Fruit fly (Drosophila melanogaster) whole organism, embryonic: ENCODE measurements around the gene Blimp-1.

Experiments
- CG10274 ChIP-seq: fragments of 200-800 bp; sonication (Bioruptor generic); optimal IDR thresholded peaks from 3 replicates; lab custom pipeline; 2017; ENCODE audit warnings: missing biosample characterization, mild to moderate bottlenecking, missing genetic modification characterization
- CG10431 ChIP-seq: fragments of 200-800 bp; sonication (Bioruptor generic); optimal IDR thresholded peaks from 3 replicates; lab custom pipeline; 2018; ENCODE audit warnings: missing biosample characterization, mild to moderate bottlenecking, missing genetic modification characterization
- CG10979 ChIP-seq: fragments of 200-800 bp; sonication (Bioruptor generic); optimal IDR thresholded peaks from 2 replicates; lab custom pipeline; 2018; ENCODE audit warnings: missing biosample characterization, mild to moderate bottlenecking, missing genetic modification characterization, moderate library complexity
- CG12236 ChIP-seq: fragments of 200-800 bp; sonication (Bioruptor generic); optimal IDR thresholded peaks from 2 replicates; lab custom pipeline; 2016; ENCODE audit warnings: missing biosample characterization, missing genetic modification characterization
- CG1233 ChIP-seq: fragments of 200-800 bp; sonication (Bioruptor generic); optimal IDR thresholded peaks from 4 replicates; lab custom pipeline; 2018; ENCODE audit warnings: missing biosample characterization, mild to moderate bottlenecking, missing genetic modification characterization
- CG13296 ChIP-seq: fragments of 200-800 bp; sonication (Bioruptor generic); optimal IDR thresholded peaks from 3 replicates; lab custom pipeline; 2018; ENCODE audit warnings: missing biosample characterization, mild to moderate bottlenecking, missing genetic modification characterization
- CG15073 ChIP-seq: fragments of 200-800 bp; sonication (Bioruptor generic); optimal IDR thresholded peaks from 2 replicates; lab custom pipeline; 2016; ENCODE audit warnings: missing biosample characterization, missing genetic modification characterization
- CG15696 ChIP-seq: fragments of 200-800 bp; sonication (Bioruptor generic); optimal IDR thresholded peaks from 2 replicates; lab custom pipeline; 2019; ENCODE audit warnings: missing biosample characterization, mild to moderate bottlenecking, missing genetic modification characterization, moderate library complexity
- CG16863 ChIP-seq: fragments of 200-800 bp; sonication (Bioruptor generic); optimal IDR thresholded peaks from 3 replicates; lab custom pipeline; 2016; ENCODE audit warnings: missing biosample characterization, missing genetic modification characterization
- CG18011 ChIP-seq: fragments of 200-800 bp; sonication (Bioruptor generic); optimal IDR thresholded peaks from 2 replicates; lab custom pipeline; 2017; ENCODE audit warnings: missing biosample characterization, missing genetic modification characterization, mild to moderate bottlenecking, moderate library complexity, missing genotype
- CG2199 ChIP-seq: fragments of 200-800 bp; sonication (Bioruptor generic); IDR thresholded peaks from 3 replicates; pipeline ENCODE4 v1.3.6; 2022; ENCODE audit warnings: missing biosample characterization, missing genetic modification characterization
- CG2875 ChIP-seq: fragments of 200-800 bp; sonication (Bioruptor generic); optimal IDR thresholded peaks from 2 replicates; lab custom pipeline; 2017; ENCODE audit warnings: missing biosample characterization, mild to moderate bottlenecking, missing genetic modification characterization, missing genetic modification reagents
- CG33213 ChIP-seq: fragments of 200-800 bp; sonication (Bioruptor generic); optimal IDR thresholded peaks from 3 replicates; lab custom pipeline; 2016; ENCODE audit warnings: missing biosample characterization, missing genetic modification characterization
- CG4730 ChIP-seq: fragments of 200-800 bp; sonication (Bioruptor generic); IDR thresholded peaks from 2 replicates; pipeline ENCODE4 v1.3.6; 2022; ENCODE audit warnings: missing biosample characterization, missing genetic modification characterization
- CG7556 ChIP-seq: fragments of 200-800 bp; sonication (Bioruptor generic); optimal IDR thresholded peaks from 2 replicates; lab custom pipeline; 2017; ENCODE audit warnings: missing biosample characterization, mild to moderate bottlenecking, missing genetic modification characterization
- CG7987 ChIP-seq: fragments of 200-800 bp; sonication (Bioruptor generic); optimal IDR thresholded peaks from 2 replicates; lab custom pipeline; 2018; ENCODE audit warnings: missing biosample characterization, mild to moderate bottlenecking, missing genetic modification characterization, moderate library complexity
- CG8944 ChIP-seq: fragments of 200-800 bp; sonication (Bioruptor generic); optimal IDR thresholded peaks from 3 replicates; lab custom pipeline; 2016; ENCODE audit warnings: missing biosample characterization, missing genetic modification characterization
- CG9797 ChIP-seq: fragments of 200-800 bp; sonication (Bioruptor generic); optimal IDR thresholded peaks from 3 replicates; lab custom pipeline; 2018; ENCODE audit warnings: missing biosample characterization, mild to moderate bottlenecking, missing genetic modification characterization
- Dad ChIP-seq: fragments of 200-800 bp; sonication (Bioruptor generic); optimal IDR thresholded peaks from 3 replicates; lab custom pipeline; 2016; ENCODE audit warnings: missing biosample characterization, missing genetic modification characterization
- HHEX ChIP-seq: fragments of 200-800 bp; sonication (Bioruptor generic); optimal IDR thresholded peaks from 3 replicates; lab custom pipeline; 2017; ENCODE audit warnings: missing biosample characterization, mild to moderate bottlenecking, missing genetic modification characterization, missing genetic modification reagents
- Hand ChIP-seq: fragments of 200-800 bp; sonication (Bioruptor generic); optimal IDR thresholded peaks from 2 replicates; lab custom pipeline; 2017; ENCODE audit warnings: mild to moderate bottlenecking, missing biosample characterization, missing genetic modification reagents, missing genetic modification characterization
- Lhr ChIP-seq: fragments of 200-800 bp; sonication (Bioruptor generic); optimal IDR thresholded peaks from 3 replicates; lab custom pipeline; 2017; ENCODE audit warnings: mild to moderate bottlenecking, missing biosample characterization, missing genetic modification reagents, missing genetic modification characterization
- Max ChIP-seq: fragments of 200-800 bp; sonication (Bioruptor generic); optimal IDR thresholded peaks from 2 replicates; lab custom pipeline; 2016; ENCODE audit warnings: missing biosample characterization, mild to moderate bottlenecking, missing genetic modification characterization
- NK7.1 ChIP-seq: fragments of 200-800 bp; sonication (Bioruptor generic); optimal IDR thresholded peaks from 3 replicates; lab custom pipeline; 2016; ENCODE audit warnings: missing biosample characterization, missing genetic modification characterization
- Oaz ChIP-seq: fragments of 200-800 bp; sonication (Bioruptor generic); IDR thresholded peaks from 2 replicates; pipeline ENCODE4 v1.3.6; 2022; ENCODE audit warnings: missing biosample characterization, missing genetic modification characterization
- Six4 ChIP-seq: fragments of 200-800 bp; sonication (Bioruptor generic); optimal IDR thresholded peaks from 2 replicates; lab custom pipeline; 2016; ENCODE audit warnings: missing biosample characterization, missing genetic modification characterization
- Sox102F ChIP-seq: fragments of 200-800 bp; sonication (Bioruptor generic); optimal IDR thresholded peaks from 2 replicates; lab custom pipeline; 2018; ENCODE audit warnings: missing biosample characterization, mild to moderate bottlenecking, missing genetic modification characterization, moderate library complexity
- Sry-δ ChIP-seq: fragments of 200-800 bp; sonication (Bioruptor generic); optimal IDR thresholded peaks from 2 replicates; lab custom pipeline; 2016; ENCODE audit warnings: missing biosample characterization, missing genetic modification characterization
- Xbp1 ChIP-seq: fragments of 200-800 bp; sonication (Bioruptor generic); optimal IDR thresholded peaks from 3 replicates; lab custom pipeline; 2016; ENCODE audit warnings: missing biosample characterization, mild to moderate bottlenecking, missing genetic modification characterization
- crol ChIP-seq: fragments of 200-800 bp; sonication (Bioruptor generic); IDR thresholded peaks from 2 replicates; pipeline ENCODE4 v1.3.6; 2022; ENCODE audit warnings: missing biosample characterization, missing genetic modification characterization
- fd64A ChIP-seq: fragments of 200-800 bp; sonication (Bioruptor generic); optimal IDR thresholded peaks from 3 replicates; lab custom pipeline; 2018; ENCODE audit warnings: missing biosample characterization, mild to moderate bottlenecking, missing genetic modification characterization
- grn ChIP-seq: fragments of 200-800 bp; sonication (Bioruptor generic); optimal IDR thresholded peaks from 3 replicates; lab custom pipeline; 2017; ENCODE audit warnings: missing biosample characterization, missing genetic modification characterization
- gro ChIP-seq: fragments of 200-800 bp; sonication (Bioruptor generic); optimal IDR thresholded peaks from 2 replicates; lab custom pipeline; 2016; ENCODE audit warnings: missing biosample characterization, missing genetic modification characterization
- hb ChIP-seq: fragments of 200-800 bp; sonication (Bioruptor generic); IDR thresholded peaks from 3 replicates; pipeline ENCODE4 v1.3.6; 2022; ENCODE audit warnings: missing biosample characterization, missing genetic modification characterization; ENCODE audit not compliant: partially characterized antibody
- hkb ChIP-seq, 2 experiments: fragments of 200-800 bp in 1 of 2; fragments of >200 bp in 1 of 2; sonication (Bioruptor generic) in 1 of 2; IDR thresholded peaks in 1 of 2; optimal IDR thresholded peaks in 1 of 2; 2 replicates each; pipeline versions ENCODE4 v1.3.6 to Lab custom; 2017 to 2022; ENCODE audit warnings: missing biosample characterization in 1 of 2, missing genetic modification characterization in 1 of 2
- lbe ChIP-seq: fragments of 200-800 bp; sonication (Bioruptor generic); optimal IDR thresholded peaks from 2 replicates; lab custom pipeline; 2016; ENCODE audit warnings: missing biosample characterization, mild to moderate bottlenecking, missing genetic modification characterization
- maf-S ChIP-seq: fragments of 200-800 bp; sonication (Bioruptor generic); optimal IDR thresholded peaks from 2 replicates; lab custom pipeline; 2016; ENCODE audit warnings: missing biosample characterization, missing genetic modification characterization
- odd ChIP-seq: fragments of 200-800 bp; sonication (Bioruptor generic); optimal IDR thresholded peaks from 2 replicates; lab custom pipeline; 2017; ENCODE audit warnings: missing biosample characterization, mild to moderate bottlenecking, missing genetic modification characterization
- onecut ChIP-seq: fragments of 200-800 bp; sonication (Bioruptor generic); IDR thresholded peaks from 2 replicates; pipeline ENCODE4 v1.3.6; 2022; ENCODE audit warnings: missing biosample characterization, missing genetic modification characterization
- phol ChIP-seq: fragments of 200-800 bp; sonication (Bioruptor generic); optimal IDR thresholded peaks from 3 replicates; lab custom pipeline; 2018; ENCODE audit warnings: missing biosample characterization, mild to moderate bottlenecking, missing genetic modification characterization, moderate library complexity
- scrt ChIP-seq: fragments of 200-800 bp; sonication (Bioruptor generic); optimal IDR thresholded peaks from 2 replicates; lab custom pipeline; 2018; ENCODE audit warnings: missing biosample characterization, mild to moderate bottlenecking, missing genetic modification characterization, moderate library complexity
- slp2 ChIP-seq: fragments of 200-800 bp; sonication (Bioruptor generic); optimal IDR thresholded peaks from 2 replicates; lab custom pipeline; 2016; ENCODE audit warnings: missing biosample characterization, missing genetic modification characterization
- sna ChIP-seq: fragments of 200-800 bp; sonication (Bioruptor generic); IDR thresholded peaks from 2 replicates; pipeline ENCODE4 v1.3.6; 2022; ENCODE audit warnings: missing biosample characterization, missing genetic modification characterization; ENCODE audit not compliant: partially characterized antibody
- so ChIP-seq: fragments of 200-800 bp; sonication (Bioruptor generic); IDR thresholded peaks from 3 replicates; pipeline ENCODE4 v1.3.6; 2022; ENCODE audit warnings: missing biosample characterization, missing genetic modification characterization
- sob ChIP-seq: fragments of 200-800 bp; sonication (Bioruptor generic); IDR thresholded peaks from 2 replicates; pipeline ENCODE4 v1.3.6; 2022; ENCODE audit warnings: missing biosample characterization, missing genetic modification characterization
- trh ChIP-seq: fragments of 200-800 bp; sonication (Bioruptor generic); optimal IDR thresholded peaks from 2 replicates; lab custom pipeline; 2016; ENCODE audit warnings: missing biosample characterization, missing genetic modification characterization
- ttk ChIP-seq: fragments of 200-800 bp; sonication (Bioruptor generic); IDR thresholded peaks from 2 replicates; pipeline ENCODE4 v2.1.2; 2022; ENCODE audit warnings: missing biosample characterization, missing genetic modification characterization
- usp ChIP-seq: fragments of >200 bp; optimal IDR thresholded peaks from 2 replicates; lab custom pipeline; 2017; ENCODE audit warnings: missing biosample characterization, missing genetic modification characterization
- vnd ChIP-seq: fragments of 200-800 bp; sonication (Bioruptor generic); IDR thresholded peaks from 3 replicates; pipeline ENCODE4 v1.3.6; 2022; ENCODE audit warnings: missing biosample characterization, missing genetic modification characterization; ENCODE audit not compliant: partially characterized antibody
- zfh2 ChIP-seq: fragments of 200-800 bp; sonication (Bioruptor generic); optimal IDR thresholded peaks from 2 replicates; lab custom pipeline; 2016; ENCODE audit warnings: missing biosample characterization, missing genetic modification characterization

The Blimp-1 gene

dm6 chr3L:5583295-5583707 is 47.5 kb upstream of the Blimp-1 start (continued):
- TF ChIP-seq Max (GFP tag; lab: Kevin White, UChicago) (peak; percentile 74), CG1233 (peak; percentile 74), Sry-δ (GFP tag; lab: Kevin White, UChicago) (peak; percentile 92), Oaz (GFP tag; lab: Robert Waterston, UW) (peak; percentile 85), CG4730 (peak; percentile 85), Six4 (GFP tag; lab: Kevin White, UChicago) (peak; percentile 72), sob (GFP tag; lab: Robert Waterston, UW) (peak; percentile 91), ttk (GFP tag; lab: Robert Waterston, UW) (peak; percentile 89), CG10979 (tag; lab: Kevin White, UChicago) (peak; percentile 70), Lhr (GFP tag; lab: Kevin White, UChicago) (peak; percentile 84), CG2199 (GFP tag; lab: Robert Waterston, UW) (peak; percentile 66; the same call in 1 of the 3 replicates), vnd (GFP tag; lab: Robert Waterston, UW) (peak; percentile 77), zfh2 (GFP tag; lab: Kevin White, UChicago) (peak; percentile 93), crol (GFP tag; lab: Robert Waterston, UW) (no peak), so (GFP tag; lab: Robert Waterston, UW) (peak; percentile 63; the same call in 1 of the 3 replicates), sna (peak; percentile 86), Hand (GFP tag; lab: Kevin White, UChicago) (no peak), CG13296 (no peak), CG10274 (GFP tag; lab: Kevin White, UChicago) (no peak), CG33213 (GFP tag; lab: Kevin White, UChicago) (peak; percentile 63), CG2875 (GFP tag; lab: Kevin White, UChicago) (peak; percentile 27), hb (GFP tag; lab: Robert Waterston, UW) (peak; percentile 80), onecut (GFP tag; lab: Robert Waterston, UW) (peak; percentile 57), HHEX (GFP tag; lab: Kevin White, UChicago) (peak; percentile 69), hkb (optimal IDR thresholded peaks at IDR 0.05; lab: Kevin White, UChicago) (no peak), hkb (GFP tag; IDR thresholded peaks at IDR 0.05; lab: Robert Waterston, UW) (peak; percentile 76), Sox102F (peak; percentile 84), CG12236 (GFP tag; lab: Kevin White, UChicago) (peak; percentile 37), trh (GFP tag; lab: Kevin White, UChicago) (peak; percentile 51), grn (peak; percentile 47), CG15073 (GFP tag; lab: Kevin White, UChicago) (no peak), scrt (no peak), CG10431 (no peak), CG18011 (peak; percentile 67), Dad (GFP tag; lab: Kevin White, UChicago) (peak; percentile 81), CG7987 (GFP tag; lab: Kevin White, UChicago) (peak; percentile 65), maf-S (GFP tag; lab: Kevin White, UChicago) (peak; percentile 79), CG7556 (no peak), NK7.1 (GFP tag; lab: Kevin White, UChicago) (peak; percentile 71), odd (GFP tag; lab: Kevin White, UChicago) (no peak), CG8944 (GFP tag; lab: Kevin White, UChicago) (peak; percentile 86), CG16863 (GFP tag; lab: Kevin White, UChicago) (peak; percentile 75), phol (tag; lab: Kevin White, UChicago) (peak; percentile 90), gro (peak; percentile 87), CG15696 (tag; lab: Kevin White, UChicago) (peak; percentile 82), usp (GFP tag; lab: Kevin White, UChicago) (no peak), slp2 (GFP tag; lab: Kevin White, UChicago) (peak; percentile 79), Xbp1 (GFP tag; lab: Kevin White, UChicago) (peak; percentile 89), fd64A (GFP tag; lab: Kevin White, UChicago) (peak; percentile 25), CG9797 (peak; percentile 85), lbe (GFP tag; lab: Kevin White, UChicago) (no peak)
